Fruit fly (Drosophila melanogaster) whole organism, pupa: ENCODE measurements around the gene Mbs.

Source experiments
- CG10348 ChIP-seq: fragments of 200-800 bp; sonication (Bioruptor generic); IDR thresholded peaks from 2 replicates; pipeline ENCODE4 v1.3.6; 2022; ENCODE audit warnings: missing biosample characterization, missing genetic modification characterization
- CG12605 ChIP-seq: fragments of 200-800 bp; sonication (Bioruptor generic); IDR thresholded peaks from 2 replicates; pipeline ENCODE4 v1.3.6; 2022; ENCODE audit warnings: missing biosample characterization, missing genetic modification characterization
- CG13204 ChIP-seq: fragments of 200-800 bp; sonication (Bioruptor generic); optimal IDR thresholded peaks from 2 replicates; lab custom pipeline; 2018; ENCODE audit warnings: missing biosample characterization, mild to moderate bottlenecking, missing genetic modification characterization, moderate library complexity
- CG14655 ChIP-seq: fragments of 200-800 bp; sonication (Bioruptor generic); optimal IDR thresholded peaks from 3 replicates; lab custom pipeline; 2017; ENCODE audit warnings: mild to moderate bottlenecking, missing biosample characterization, missing genetic modification reagents, missing genetic modification characterization
- CG15710 ChIP-seq: fragments of 200-800 bp; sonication (Bioruptor generic); optimal IDR thresholded peaks from 2 replicates; lab custom pipeline; 2018; ENCODE audit warnings: missing biosample characterization, mild to moderate bottlenecking, missing genetic modification characterization, moderate library complexity
- CG17806 ChIP-seq: fragments of 200-800 bp; sonication (Bioruptor generic); optimal IDR thresholded peaks from 2 replicates; lab custom pipeline; 2018; ENCODE audit warnings: missing biosample characterization, mild to moderate bottlenecking, missing genetic modification characterization, moderate library complexity
- CG32121 ChIP-seq: fragments of 200-800 bp; sonication (Bioruptor generic); IDR thresholded peaks from 2 replicates; pipeline ENCODE4 v1.3.6; 2022; ENCODE audit warnings: missing biosample characterization, missing genetic modification characterization
- CG34367 ChIP-seq: fragments of 200-800 bp; sonication (Bioruptor generic); optimal IDR thresholded peaks from 2 replicates; lab custom pipeline; 2018; ENCODE audit warnings: missing biosample characterization, mild to moderate bottlenecking, missing genetic modification characterization
- CG4496 ChIP-seq: fragments of 200-800 bp; sonication (Bioruptor generic); IDR thresholded peaks from 3 replicates; pipeline ENCODE4 v1.3.6; 2022; ENCODE audit warnings: missing biosample characterization, missing genetic modification characterization
- CG8159 ChIP-seq: fragments of 200-800 bp; sonication (Bioruptor generic); optimal IDR thresholded peaks from 3 replicates; lab custom pipeline; 2018; ENCODE audit warnings: missing biosample characterization, mild to moderate bottlenecking, missing genetic modification characterization, moderate library complexity
- CG8301 ChIP-seq: fragments of 200-800 bp; sonication (Bioruptor generic); optimal IDR thresholded peaks from 2 replicates; lab custom pipeline; 2018; ENCODE audit warnings: missing biosample characterization, mild to moderate bottlenecking, missing genetic modification characterization
- CG9948 ChIP-seq: fragments of 200-800 bp; sonication (Bioruptor generic); optimal IDR thresholded peaks from 2 replicates; lab custom pipeline; 2018; ENCODE audit warnings: missing biosample characterization, mild to moderate bottlenecking, missing genetic modification characterization, moderate library complexity
- D1 ChIP-seq: fragments of 200-800 bp; sonication (Bioruptor generic); optimal IDR thresholded peaks from 2 replicates; lab custom pipeline; 2018; ENCODE audit warnings: missing biosample characterization, mild to moderate bottlenecking, missing genetic modification characterization, moderate library complexity
- EcR ChIP-seq: fragments of 200-800 bp; sonication (Bioruptor generic); optimal IDR thresholded peaks from 3 replicates; lab custom pipeline; 2019; ENCODE audit warnings: missing biosample characterization, missing genetic modification characterization, mild to moderate bottlenecking, moderate library complexity, missing genetic modification reagents
- Ets98B ChIP-seq: fragments of 200-800 bp; sonication (Bioruptor generic); IDR thresholded peaks from 2 replicates; pipeline ENCODE4 v1.3.6; 2022; ENCODE audit warnings: missing biosample characterization, missing genetic modification characterization
- Pif1A ChIP-seq: fragments of 200-800 bp; sonication (Bioruptor generic); optimal IDR thresholded peaks from 3 replicates; lab custom pipeline; 2016; ENCODE audit warnings: missing biosample characterization, missing genetic modification characterization
- Pif1B ChIP-seq: fragments of 200-800 bp; sonication (Bioruptor generic); optimal IDR thresholded peaks from 3 replicates; lab custom pipeline; 2016; ENCODE audit warnings: missing biosample characterization, missing genetic modification characterization
- Snoo ChIP-seq: fragments of 200-800 bp; sonication (Bioruptor generic); optimal IDR thresholded peaks from 3 replicates; lab custom pipeline; 2017; ENCODE audit warnings: missing biosample characterization, mild to moderate bottlenecking, missing genetic modification characterization, inconsistent platforms
- fd96Ca ChIP-seq: fragments of 200-800 bp; sonication (Bioruptor generic); IDR thresholded peaks from 3 replicates; pipeline ENCODE4 v1.3.6; 2022; ENCODE audit warnings: missing biosample characterization, missing genetic modification characterization
- gl ChIP-seq: fragments of 200-800 bp; sonication (Bioruptor generic); optimal IDR thresholded peaks from 2 replicates; lab custom pipeline; 2018; ENCODE audit warnings: missing biosample characterization, mild to moderate bottlenecking, missing genetic modification characterization
- rn ChIP-seq: fragments of 200-800 bp; sonication (Bioruptor generic); IDR thresholded peaks from 2 replicates; pipeline ENCODE4 v1.3.6; 2022; ENCODE audit warnings: missing biosample characterization, missing genetic modification characterization

Mbs gene

dm6 chr3L:16016911-16017310, 34.8 kb upstream of the Mbs start:
- peak; percentile 21 for TF ChIP-seq CG9948
- no peak for TF ChIP-seq Pif1B (GFP tag; lab: Kevin White, UChicago)
- no peak for TF ChIP-seq CG17806 (tag; lab: Kevin White, UChicago)
- peak; percentile 32 for TF ChIP-seq CG14655 (GFP tag; lab: Kevin White, UChicago)
- TF ChIP-seq CG8159: peak; percentile 46
- TF ChIP-seq CG15710 (tag; lab: Kevin White, UChicago): no peak

dm6 chr3L:16017528-16018250, 34.1 kb upstream of the Mbs start:
- no peak for TF ChIP-seq CG14655 (GFP tag; lab: Kevin White, UChicago)
- TF ChIP-seq Ets98B: no peak
- no peak for TF ChIP-seq CG9948
- TF ChIP-seq CG13204 (GFP tag; lab: Kevin White, UChicago): no peak
- TF ChIP-seq Snoo (tag; lab: Kevin White, UChicago): no peak
- no peak for TF ChIP-seq Pif1B (GFP tag; lab: Kevin White, UChicago)
- TF ChIP-seq Pif1A (GFP tag; lab: Kevin White, UChicago): no peak
- no peak for TF ChIP-seq EcR (GFP tag; lab: Kevin White, UChicago)

- TF ChIP-seq CG15710 (tag; lab: Kevin White, UChicago): no peak
- TF ChIP-seq CG14655 (GFP tag; lab: Kevin White, UChicago): peak; percentile 31
- TF ChIP-seq CG4496 (GFP tag; lab: Robert Waterston, UW): no peak
- peak; percentile 8 for TF ChIP-seq CG9948
- peak; percentile 42 for TF ChIP-seq CG8159
- TF ChIP-seq gl (tag; lab: Kevin White, UChicago): no peak
- peak; percentile 30 for TF ChIP-seq CG8301 (tag; lab: Kevin White, UChicago)
- TF ChIP-seq, all 21 proteins: peak for 4
Observed at dm6 chr3L:16018251-16018583, 33.5 kb upstream of the Mbs start.

DNA sequence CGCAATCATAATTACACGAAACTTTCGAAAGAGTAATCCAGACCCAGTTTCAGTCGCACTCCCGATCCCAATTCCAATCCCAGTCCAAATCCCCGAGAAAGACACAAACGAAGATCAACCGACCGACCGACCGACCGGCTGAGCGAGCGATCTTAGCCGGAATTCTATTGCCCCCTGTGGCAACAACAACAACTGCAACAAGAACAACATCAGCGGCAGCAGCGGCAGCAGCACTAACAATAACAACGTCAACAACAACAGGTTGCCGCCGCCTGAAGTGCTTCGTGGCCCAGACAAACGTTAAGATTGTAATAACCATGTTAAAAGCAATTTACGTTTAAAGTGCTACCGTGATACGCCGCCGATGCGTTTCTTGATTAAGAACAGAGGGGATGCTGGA, 33.0 kb upstream of the Mbs start:
- TF ChIP-seq CG4496 (GFP tag; lab: Robert Waterston, UW): 0 out of 3 replicates have a peak, but pooled peaks have one; percentile 21
- TF ChIP-seq CG13204 (GFP tag; lab: Kevin White, UChicago): peak; percentile 37
- no peak for TF ChIP-seq Ets98B
- TF ChIP-seq, all 21 proteins: peak for 2

DNA sequence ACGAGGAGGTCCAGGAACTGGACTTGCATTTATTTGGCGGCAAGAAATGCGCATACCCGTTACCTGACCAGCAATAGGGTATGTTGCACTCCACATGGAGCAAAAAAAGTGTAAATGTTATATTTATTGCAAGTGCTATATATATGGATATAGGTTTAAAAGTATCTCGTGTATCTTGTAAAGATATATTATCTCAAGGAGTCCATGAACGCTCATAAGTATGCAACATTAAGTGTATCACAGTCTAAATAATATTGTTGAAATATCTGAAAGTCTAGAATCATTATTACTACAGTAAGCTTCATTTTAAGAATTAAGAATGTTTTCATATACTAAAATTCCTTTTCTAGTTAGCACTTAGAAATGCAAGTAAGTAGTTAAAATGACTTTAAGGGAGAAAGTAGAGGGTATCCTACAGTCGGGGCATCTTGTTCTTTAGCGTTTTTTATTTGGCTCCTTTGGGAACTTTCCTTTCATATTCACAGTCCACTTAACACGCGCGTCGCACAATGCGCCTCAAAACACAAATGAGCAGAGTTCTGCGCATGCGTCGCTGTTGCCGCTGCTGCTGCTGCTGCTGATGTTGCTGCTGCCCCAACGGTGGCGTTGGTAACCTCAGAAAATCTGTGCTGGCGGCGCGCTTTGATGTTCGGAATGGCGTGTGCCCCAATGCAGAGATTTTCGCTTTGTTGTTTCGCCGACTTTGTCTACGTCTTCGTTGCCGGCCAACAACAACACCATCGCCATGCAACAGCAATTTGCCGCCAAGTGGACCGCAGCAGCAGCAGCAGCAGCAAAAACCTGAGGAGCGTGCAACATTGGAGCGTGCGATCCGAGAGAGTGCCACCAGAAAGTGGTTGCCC, 32.4 kb upstream of the Mbs start:
- TF ChIP-seq CG17806 (tag; lab: Kevin White, UChicago) (peak; percentile 6), D1 (no peak), CG10348 (GFP tag; lab: Robert Waterston, UW) (no peak), CG8301 (tag; lab: Kevin White, UChicago) (peak; percentile 59), Pif1A (GFP tag; lab: Kevin White, UChicago) (no peak), CG32121 (GFP tag; lab: Robert Waterston, UW) (no peak), CG8159 (peak; percentile 33), CG14655 (GFP tag; lab: Kevin White, UChicago) (peak; percentile 75), CG9948 (peak; percentile 45), gl (tag; lab: Kevin White, UChicago) (no peak), Snoo (tag; lab: Kevin White, UChicago) (peak; percentile 15), Pif1B (GFP tag; lab: Kevin White, UChicago) (no peak)

- TF ChIP-seq Pif1B (GFP tag; lab: Kevin White, UChicago) (peak; percentile 40), CG15710 (tag; lab: Kevin White, UChicago) (peak; percentile 44), Pif1A (GFP tag; lab: Kevin White, UChicago) (peak; percentile 61), CG13204 (GFP tag; lab: Kevin White, UChicago) (no peak), Ets98B (peak; percentile 40; the same call in 1 of the 2 replicates), CG8159 (peak; percentile 58), CG10348 (GFP tag; lab: Robert Waterston, UW) (no peak), EcR (GFP tag; lab: Kevin White, UChicago) (no peak), fd96Ca (GFP tag; lab: Robert Waterston, UW) (peak; percentile 60; the same call in 2 of the 3 replicates), CG8301 (tag; lab: Kevin White, UChicago) (peak; percentile 68), CG4496 (GFP tag; lab: Robert Waterston, UW) (peak; percentile 51; the same call in 1 of the 3 replicates), gl (tag; lab: Kevin White, UChicago) (no peak), CG12605 (no peak), CG14655 (GFP tag; lab: Kevin White, UChicago) (peak; percentile 66), Snoo (tag; lab: Kevin White, UChicago) (no peak), D1 (no peak), rn (no peak), CG32121 (GFP tag; lab: Robert Waterston, UW) (no peak), CG9948 (peak; percentile 43), CG34367 (tag; lab: Kevin White, UChicago) (peak; percentile 31), CG17806 (tag; lab: Kevin White, UChicago) (peak; percentile 55)
Observed at dm6 chr3L:16021064-16021683, 30.6 kb upstream of the Mbs start.
